Worm (Caenorhabditis elegans): ENCODE data around the gene twk-46.
A peak's percentile ranks its signal among the peaks of the same experiment; 100 is the strongest.

Gene twk-46

DNA sequence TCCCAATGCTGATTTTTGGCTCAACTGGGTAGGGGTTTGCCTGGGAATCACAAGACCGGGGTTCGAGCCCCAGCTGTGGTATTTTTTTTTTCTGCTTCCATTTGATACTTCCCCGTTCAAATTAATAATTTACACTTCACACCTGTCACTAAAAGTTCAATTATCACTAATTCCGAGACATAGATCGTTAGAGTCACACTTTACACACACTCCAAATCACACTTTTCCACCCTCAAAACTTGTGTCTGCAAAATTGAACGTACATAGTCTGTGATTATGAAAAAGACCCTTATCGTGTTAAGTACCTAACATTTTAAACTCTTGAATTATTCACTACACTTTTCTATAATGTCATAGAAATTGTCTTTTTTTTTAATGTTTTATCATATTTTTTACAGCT is 23.8 kb downstream of the twk-46 start:
- no peak for TF ChIP-seq skn-1 (tag; optimal IDR thresholded peaks at IDR 0.05)
- no peak for TF ChIP-seq R02D3.7 (tag; optimal IDR thresholded peaks at IDR 0.05)
- peak; percentile 7 for TF ChIP-seq pqm-1 (tag; optimal IDR thresholded peaks at IDR 0.05)
- no peak for TF ChIP-seq unc-62 (GFP tag; optimal IDR thresholded peaks at IDR 0.05)
- TF ChIP-seq mml-1 (tag; optimal IDR thresholded peaks at IDR 0.05) = no peak
- TF ChIP-seq elt-2 (tag; optimal IDR thresholded peaks at IDR 0.05) = peak; percentile 39

DNA sequence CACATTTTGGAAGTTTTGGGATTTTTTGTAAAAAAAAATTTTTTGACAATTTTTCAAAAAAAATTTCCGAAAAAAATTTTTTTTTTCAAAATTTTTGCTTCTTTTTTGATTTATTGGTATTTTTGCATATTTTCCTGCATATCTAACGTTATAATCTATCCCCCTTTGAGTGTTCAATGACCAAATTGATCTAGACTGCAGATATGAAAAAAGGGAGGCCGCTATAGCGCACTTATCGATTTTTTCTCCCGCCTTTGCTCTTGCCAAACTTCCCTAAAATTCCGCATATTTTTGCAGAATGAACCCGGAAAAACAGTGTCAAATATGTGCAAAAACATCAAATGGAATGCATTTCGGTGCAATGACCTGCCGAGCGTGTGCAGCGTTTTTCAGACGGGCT is 27.5 kb downstream of the twk-46 start, which contains the start of gene nhr-145:
Gene nhr-145, plus strand, starts transcription at position 298 of the 400 bp plus-strand sequence.
- TF ChIP-seq elt-1 (tag; optimal IDR thresholded peaks at IDR 0.05) (peak; percentile 49), ceh-28 (tag; optimal IDR thresholded peaks at IDR 0.05) (peak; percentile 3), elt-2 (tag; optimal IDR thresholded peaks at IDR 0.05) (no peak)

- TF ChIP-seq zag-1 (tag; optimal IDR thresholded peaks at IDR 0.05) = no peak
- TF ChIP-seq mml-1 (tag; optimal IDR thresholded peaks at IDR 0.05) = no peak
- TF ChIP-seq fkh-2 (tag; optimal IDR thresholded peaks at IDR 0.05) = no peak
- TF ChIP-seq ztf-11 (tag; optimal IDR thresholded peaks at IDR 0.05) = no peak
- TF ChIP-seq fos-1 (tag; optimal IDR thresholded peaks at IDR 0.05) = no peak
- no peak for TF ChIP-seq pha-4 (tag; optimal IDR thresholded peaks at IDR 0.05)
- no peak for TF ChIP-seq lin-15B (tag; optimal IDR thresholded peaks at IDR 0.05)
These were observed 30.9 kb downstream of the twk-46 start for ce11 chrV:19090885-19091284.

ce11 chrV:19099504-19099903 is 39.5 kb downstream of the twk-46 start:
- TF ChIP-seq elt-1 (tag; optimal IDR thresholded peaks at IDR 0.05) (no peak), ceh-28 (tag; optimal IDR thresholded peaks at IDR 0.05) (peak; percentile 95)

ce11 chrV:19100139-19100538 is 40.2 kb downstream of the twk-46 start:
- peak; percentile 78 for TF ChIP-seq ceh-28 (tag; optimal IDR thresholded peaks at IDR 0.05)

DNA sequence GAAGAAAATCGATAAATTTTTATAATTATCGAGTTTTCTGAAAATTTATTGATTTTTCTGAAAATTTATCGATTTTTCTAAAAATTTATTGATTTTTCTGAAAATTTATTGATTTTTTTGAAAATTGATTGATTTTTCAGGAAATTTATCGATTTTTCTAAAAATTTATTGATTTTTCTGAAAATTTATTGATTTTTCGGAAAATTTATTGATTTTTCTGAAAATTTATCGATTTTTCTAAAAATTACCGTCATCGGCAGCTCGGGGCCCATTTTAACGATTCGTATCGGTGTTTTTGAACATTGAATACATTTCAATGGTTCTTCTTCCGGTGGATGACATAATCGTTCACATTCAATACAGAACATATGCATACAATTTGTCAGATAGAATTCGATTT is 40.7 kb downstream of the twk-46 start:
- TF ChIP-seq ceh-28 (tag; optimal IDR thresholded peaks at IDR 0.05) = peak; percentile 69

ce11 chrV:19101589-19102201 is 41.7 kb downstream of the twk-46 start, which contains the start of gene zhp-4:
zhp-4 (minus strand) TSS chrV:19101786.
- peak; percentile 98 for TF ChIP-seq ceh-28 (tag; optimal IDR thresholded peaks at IDR 0.05)

DNA sequence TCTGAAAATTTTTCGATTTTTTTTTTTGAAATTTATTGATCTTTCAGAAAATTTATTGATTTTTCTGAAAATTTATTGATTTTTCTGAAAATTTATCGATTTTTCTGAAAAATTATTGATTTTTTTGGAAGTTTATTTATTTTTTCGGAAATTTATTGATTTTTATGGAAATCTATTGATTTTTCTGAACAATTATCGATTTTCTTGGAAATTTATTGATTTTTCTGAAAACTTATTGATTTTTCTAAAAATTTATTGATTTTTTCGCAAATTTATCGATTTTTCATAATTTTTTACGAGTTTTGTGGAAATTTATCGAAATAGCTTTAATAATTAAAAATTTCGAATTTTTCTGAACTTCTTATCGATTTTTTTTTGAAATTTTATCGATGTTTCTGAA is 47.1 kb downstream of the twk-46 start:
- TF ChIP-seq skn-1 (tag; optimal IDR thresholded peaks at IDR 0.05) (no peak), ceh-28 (tag; optimal IDR thresholded peaks at IDR 0.05) (peak; percentile 86)

DNA sequence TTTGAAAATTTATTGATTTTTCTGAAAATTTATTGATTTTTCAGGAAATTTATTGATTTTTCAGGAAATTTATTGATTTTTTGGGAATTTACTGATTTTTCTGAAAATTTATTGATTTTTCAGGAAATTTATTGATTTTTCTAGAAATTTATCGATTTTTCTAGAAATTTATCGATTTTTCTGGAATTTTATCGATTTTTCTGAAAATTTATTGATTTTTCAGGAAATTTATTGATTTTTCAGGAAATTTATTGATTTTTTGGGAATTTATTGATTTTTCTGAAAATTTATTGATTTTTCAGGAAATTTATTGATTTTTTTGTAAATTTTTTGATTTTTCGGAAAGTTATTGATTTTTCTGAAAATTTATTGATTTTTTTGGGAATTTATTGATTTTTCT is 52.6 kb downstream of the twk-46 start:
- peak; percentile 90 for TF ChIP-seq ceh-28 (tag; optimal IDR thresholded peaks at IDR 0.05)

DNA sequence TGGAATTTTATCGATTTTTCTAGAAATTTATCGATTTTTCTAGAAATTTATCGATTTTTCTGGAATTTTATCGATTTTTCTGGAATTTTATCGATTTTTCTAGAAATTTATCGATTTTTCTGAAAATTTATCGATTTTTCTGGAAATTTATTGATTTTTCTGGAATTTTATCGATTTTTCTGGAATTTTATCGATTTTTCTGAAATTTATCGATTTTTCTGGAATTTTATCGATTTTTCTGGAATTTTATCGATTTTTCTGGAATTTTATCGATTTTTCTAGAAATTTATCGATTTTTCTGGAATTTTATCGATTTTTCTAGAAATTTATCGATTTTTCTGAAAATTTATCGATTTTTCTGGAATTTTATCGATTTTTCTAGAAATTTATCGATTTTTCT is 53.7 kb downstream of the twk-46 start:
- TF ChIP-seq ceh-28 (tag; optimal IDR thresholded peaks at IDR 0.05) = peak; percentile 53
